ENCODE assay signal across 1 fruit fly cellular context in the genomic region with DNA sequence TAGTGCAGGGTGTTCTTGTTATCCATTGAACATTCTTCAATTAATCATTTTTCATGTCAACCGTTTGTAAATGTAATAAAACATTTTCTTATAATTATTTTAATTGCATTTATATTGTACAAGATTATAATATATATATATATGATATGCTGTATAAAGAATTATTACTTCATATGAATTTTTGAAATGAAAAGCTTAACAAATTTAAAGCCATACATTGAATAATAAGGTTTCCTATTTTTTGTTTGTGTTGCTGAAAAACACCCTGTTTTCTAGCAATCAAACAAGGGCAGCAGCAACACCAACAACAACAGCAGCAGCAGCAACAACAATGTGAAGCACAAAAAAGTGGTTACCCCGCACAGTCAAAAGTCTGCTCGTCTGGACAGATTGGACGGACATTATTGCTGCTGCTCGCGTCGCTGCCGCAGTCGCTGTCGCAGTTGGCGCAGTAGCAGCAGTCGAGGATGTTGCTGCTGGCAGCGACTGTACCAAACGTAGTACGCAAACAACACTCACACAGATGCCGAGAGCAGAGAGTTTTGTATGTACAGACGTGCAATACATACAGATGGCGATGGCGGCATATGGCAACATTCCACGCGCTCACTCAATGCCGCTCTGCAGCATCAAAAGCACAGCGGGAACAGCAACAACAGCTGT.
A peak's percentile ranks its signal among the peaks of the same experiment; 100 is the strongest.
TF ChIP-seq lines count a peak whose summit lies in the region.

No protein-coding gene starts in this region.

TF ChIP-seq in whole organism, embryonic, 481 proteins besides CTCF, POLR2A, EP300 and RAD21 (continued from another document and continues in another):
- TF ChIP-seq CG12744 (GFP tag; optimal IDR thresholded peaks at IDR 0.05; lab: Kevin White, UChicago): no peak
- TF ChIP-seq CG6654 (GFP tag; optimal IDR thresholded peaks at IDR 0.05; lab: Kevin White, UChicago): no peak
- TF ChIP-seq Ravus (GFP tag; IDR thresholded peaks at IDR 0.05; lab: Robert Waterston, UW): no peak
- TF ChIP-seq tin (GFP tag; optimal IDR thresholded peaks at IDR 0.05; lab: Kevin White, UChicago): no peak
- no peak for TF ChIP-seq HHEX (GFP tag; optimal IDR thresholded peaks at IDR 0.05; lab: Kevin White, UChicago)
- TF ChIP-seq MBD-R2 (GFP tag; IDR thresholded peaks at IDR 0.05; lab: Robert Waterston, UW): no peak
- TF ChIP-seq lilli (GFP tag; optimal IDR thresholded peaks at IDR 0.05; lab: Kevin White, UChicago): no peak
- TF ChIP-seq CG12391 (tag; optimal IDR thresholded peaks at IDR 0.05; lab: Kevin White, UChicago): peak; percentile 53
- peak; percentile 84 for TF ChIP-seq z (GFP tag; IDR thresholded peaks at IDR 0.05; lab: Robert Waterston, UW)
- no peak for TF ChIP-seq CG6175 (GFP tag; IDR thresholded peaks at IDR 0.05; lab: Robert Waterston, UW)
- TF ChIP-seq inv (GFP tag; IDR thresholded peaks at IDR 0.05; lab: Robert Waterston, UW; ENCODE audit: partially characterized antibody): no peak
- TF ChIP-seq zen (tag; optimal IDR thresholded peaks at IDR 0.05; lab: Kevin White, UChicago): no peak
- no peak for TF ChIP-seq Hey (tag; optimal IDR thresholded peaks at IDR 0.05; lab: Kevin White, UChicago)
- TF ChIP-seq exex (tag; optimal IDR thresholded peaks at IDR 0.05; lab: Kevin White, UChicago): peak; percentile 21
- TF ChIP-seq crp (GFP tag; optimal IDR thresholded peaks at IDR 0.05; lab: Kevin White, UChicago): no peak
- peak; percentile 57 for TF ChIP-seq cg (GFP tag; optimal IDR thresholded peaks at IDR 0.05; lab: Kevin White, UChicago)
- peak; percentile 30 for TF ChIP-seq Nf-YC (tag; optimal IDR thresholded peaks at IDR 0.05; lab: Kevin White, UChicago)
- no peak for TF ChIP-seq CG34224 (GFP tag; IDR thresholded peaks at IDR 0.05; lab: Robert Waterston, UW; ENCODE audit: partially characterized antibody)
- TF ChIP-seq slou (GFP tag; optimal IDR thresholded peaks at IDR 0.05; lab: Kevin White, UChicago): no peak
- no peak for TF ChIP-seq stwl (tag; optimal IDR thresholded peaks at IDR 0.05; lab: Kevin White, UChicago)
- TF ChIP-seq CG2889 (GFP tag; IDR thresholded peaks at IDR 0.05; lab: Robert Waterston, UW): no peak
- TF ChIP-seq HLH4C (GFP tag; IDR thresholded peaks at IDR 0.05; lab: Robert Waterston, UW; ENCODE audit: partially characterized antibody): no peak
- TF ChIP-seq NFAT (GFP tag; IDR thresholded peaks at IDR 0.05; lab: Robert Waterston, UW): no peak
- no peak for TF ChIP-seq esg (GFP tag; conservative IDR thresholded peaks at IDR 0.05; lab: Robert Waterston, UW)
- TF ChIP-seq Hr78 (GFP tag; optimal IDR thresholded peaks at IDR 0.05; lab: Kevin White, UChicago): no peak
- no peak for TF ChIP-seq Max (GFP tag; optimal IDR thresholded peaks at IDR 0.05; lab: Kevin White, UChicago)
- no peak for TF ChIP-seq CG9797 (GFP tag; optimal IDR thresholded peaks at IDR 0.05; lab: Kevin White, UChicago)
- no peak for TF ChIP-seq CG12236 (GFP tag; optimal IDR thresholded peaks at IDR 0.05; lab: Kevin White, UChicago)
- TF ChIP-seq mirr (GFP tag; optimal IDR thresholded peaks at IDR 0.05; lab: Kevin White, UChicago): peak; percentile 23
- peak; percentile 17 for TF ChIP-seq scrt (GFP tag; optimal IDR thresholded peaks at IDR 0.05; lab: Kevin White, UChicago)
- no peak for TF ChIP-seq CG30431 (GFP tag; optimal IDR thresholded peaks at IDR 0.05; lab: Kevin White, UChicago)
- no peak for TF ChIP-seq sr (GFP tag; IDR thresholded peaks at IDR 0.05; lab: Robert Waterston, UW)
- TF ChIP-seq CG5245 (GFP tag; optimal IDR thresholded peaks at IDR 0.05; lab: Kevin White, UChicago): no peak
- TF ChIP-seq nerfin-2 (GFP tag; IDR thresholded peaks at IDR 0.05; lab: Robert Waterston, UW; ENCODE audit: partially characterized antibody): no peak
- TF ChIP-seq Sry-β (GFP tag; optimal IDR thresholded peaks at IDR 0.05; lab: Kevin White, UChicago): no peak
- TF ChIP-seq chinmo (GFP tag; IDR thresholded peaks at IDR 0.05; lab: Robert Waterston, UW; ENCODE audit: partially characterized antibody): no peak
- TF ChIP-seq lab (GFP tag; optimal IDR thresholded peaks at IDR 0.05; lab: Kevin White, UChicago): peak; percentile 70
- no peak for TF ChIP-seq CG6791 (GFP tag; IDR thresholded peaks at IDR 0.05; lab: Robert Waterston, UW; ENCODE audit: partially characterized antibody)
- no peak for TF ChIP-seq ci (GFP tag; IDR thresholded peaks at IDR 0.05; lab: Robert Waterston, UW)
- TF ChIP-seq CG12155 (GFP tag; optimal IDR thresholded peaks at IDR 0.05; lab: Kevin White, UChicago): no peak
- no peak for TF ChIP-seq Oli (tag; optimal IDR thresholded peaks at IDR 0.05; lab: Kevin White, UChicago)
- peak; percentile 36 for TF ChIP-seq Sox100B (GFP tag; optimal IDR thresholded peaks at IDR 0.05; lab: Kevin White, UChicago)
- no peak for TF ChIP-seq Mad (GFP tag; optimal IDR thresholded peaks at IDR 0.05; lab: Kevin White, UChicago)
- TF ChIP-seq CG8924 (tag; optimal IDR thresholded peaks at IDR 0.05; lab: Kevin White, UChicago): peak; percentile 68
- no peak for TF ChIP-seq CG15696 (tag; optimal IDR thresholded peaks at IDR 0.05; lab: Kevin White, UChicago)
- TF ChIP-seq gem (tag; optimal IDR thresholded peaks at IDR 0.05; lab: Kevin White, UChicago): peak; percentile 71
- TF ChIP-seq psq (GFP tag; optimal IDR thresholded peaks at IDR 0.05; lab: Kevin White, UChicago): no peak
- no peak for TF ChIP-seq Chrac-16 (GFP tag; optimal IDR thresholded peaks at IDR 0.05; lab: Kevin White, UChicago)
- TF ChIP-seq p53 (GFP tag; optimal IDR thresholded peaks at IDR 0.05; lab: Kevin White, UChicago): no peak
- no peak for TF ChIP-seq Pdp1 (GFP tag; optimal IDR thresholded peaks at IDR 0.05; lab: Kevin White, UChicago)
- TF ChIP-seq Neu2 (GFP tag; optimal IDR thresholded peaks at IDR 0.05; lab: Kevin White, UChicago; ENCODE audit: borderline replicate concordance): no peak
- TF ChIP-seq CG1792 (GFP tag; optimal IDR thresholded peaks at IDR 0.05; lab: Kevin White, UChicago): no peak
- no peak for TF ChIP-seq B-H1 (GFP tag; IDR thresholded peaks at IDR 0.05; lab: Robert Waterston, UW)
- peak; percentile 77 for TF ChIP-seq CG2678 (tag; optimal IDR thresholded peaks at IDR 0.05; lab: Kevin White, UChicago)
- TF ChIP-seq NC2α (GFP tag; optimal IDR thresholded peaks at IDR 0.05; lab: Kevin White, UChicago): no peak
- TF ChIP-seq Jarid2 (GFP tag; optimal IDR thresholded peaks at IDR 0.05; lab: Kevin White, UChicago): no peak
- TF ChIP-seq CG9609 (GFP tag; optimal IDR thresholded peaks at IDR 0.05; lab: Kevin White, UChicago): no peak
- TF ChIP-seq ewg (GFP tag; optimal IDR thresholded peaks at IDR 0.05; lab: Kevin White, UChicago): no peak
- TF ChIP-seq HLHmδ (GFP tag; optimal IDR thresholded peaks at IDR 0.05; lab: Kevin White, UChicago): no peak
- no peak for TF ChIP-seq CG7786 (GFP tag; optimal IDR thresholded peaks at IDR 0.05; lab: Kevin White, UChicago)
- no peak for TF ChIP-seq CG5953 (GFP tag; IDR thresholded peaks at IDR 0.05; lab: Robert Waterston, UW)
- TF ChIP-seq CG8290 (GFP tag; optimal IDR thresholded peaks at IDR 0.05; lab: Kevin White, UChicago): no peak
- no peak for TF ChIP-seq CG8290 (tag; optimal IDR thresholded peaks at IDR 0.05; lab: Kevin White, UChicago)
- no peak for TF ChIP-seq vvl (GFP tag; IDR thresholded peaks at IDR 0.05; lab: Robert Waterston, UW)
- no peak for TF ChIP-seq dpn (GFP tag; optimal IDR thresholded peaks at IDR 0.05; lab: Kevin White, UChicago)
- no peak for TF ChIP-seq Scr (GFP tag; IDR thresholded peaks at IDR 0.05; lab: Robert Waterston, UW; ENCODE audit: partially characterized antibody)
- TF ChIP-seq CG4820 (GFP tag; optimal IDR thresholded peaks at IDR 0.05; lab: Kevin White, UChicago): no peak
- no peak for TF ChIP-seq CG33213 (GFP tag; optimal IDR thresholded peaks at IDR 0.05; lab: Kevin White, UChicago)
- no peak for TF ChIP-seq CG1602 (GFP tag; optimal IDR thresholded peaks at IDR 0.05; lab: Kevin White, UChicago)
- TF ChIP-seq CG11695 (GFP tag; IDR thresholded peaks at IDR 0.05; lab: Robert Waterston, UW): 0 out of 3 replicates have a peak, but pooled peaks have one; percentile 29
- peak; percentile 7 for TF ChIP-seq CG5180 (GFP tag; optimal IDR thresholded peaks at IDR 0.05; lab: Kevin White, UChicago)
- TF ChIP-seq so (GFP tag; IDR thresholded peaks at IDR 0.05; lab: Robert Waterston, UW): no peak
- TF ChIP-seq Fer3 (tag; optimal IDR thresholded peaks at IDR 0.05; lab: Kevin White, UChicago): peak; percentile 35
- TF ChIP-seq CG18011 (GFP tag; optimal IDR thresholded peaks at IDR 0.05; lab: Kevin White, UChicago): no peak
- TF ChIP-seq btn (GFP tag; optimal IDR thresholded peaks at IDR 0.05; lab: Kevin White, UChicago): no peak
- no peak for TF ChIP-seq CG8944 (GFP tag; optimal IDR thresholded peaks at IDR 0.05; lab: Kevin White, UChicago)
- TF ChIP-seq CG31388 (GFP tag; optimal IDR thresholded peaks at IDR 0.05; lab: Kevin White, UChicago): no peak
- peak; percentile 4 for TF ChIP-seq fd96Cb (tag; optimal IDR thresholded peaks at IDR 0.05; lab: Kevin White, UChicago)
- no peak for TF ChIP-seq CG14965 (GFP tag; optimal IDR thresholded peaks at IDR 0.05; lab: Kevin White, UChicago; ENCODE audit: borderline replicate concordance)
- no peak for TF ChIP-seq Spps (tag; optimal IDR thresholded peaks at IDR 0.05; lab: Kevin White, UChicago)
- TF ChIP-seq ham (GFP tag; IDR thresholded peaks at IDR 0.05; lab: Robert Waterston, UW): no peak
- TF ChIP-seq CG7745 (tag; optimal IDR thresholded peaks at IDR 0.05; lab: Kevin White, UChicago): no peak
- TF ChIP-seq CG31224 (GFP tag; IDR thresholded peaks at IDR 0.05; lab: Robert Waterston, UW): no peak
- TF ChIP-seq ro (GFP tag; IDR thresholded peaks at IDR 0.05; lab: Robert Waterston, UW): no peak
- no peak for TF ChIP-seq CG4617 (GFP tag; optimal IDR thresholded peaks at IDR 0.05; lab: Kevin White, UChicago; ENCODE audit: borderline replicate concordance)
- peak; percentile 47 for TF ChIP-seq CG18262 (tag; optimal IDR thresholded peaks at IDR 0.05; lab: Kevin White, UChicago)
- no peak for TF ChIP-seq CG18764 (GFP tag; optimal IDR thresholded peaks at IDR 0.05; lab: Kevin White, UChicago)
- TF ChIP-seq zf30C (GFP tag; optimal IDR thresholded peaks at IDR 0.05; lab: Kevin White, UChicago): no peak
- TF ChIP-seq CG15073 (GFP tag; optimal IDR thresholded peaks at IDR 0.05; lab: Kevin White, UChicago): no peak
- no peak for TF ChIP-seq luna (GFP tag; optimal IDR thresholded peaks at IDR 0.05; lab: Kevin White, UChicago)
- no peak for TF ChIP-seq HmgZ (tag; optimal IDR thresholded peaks at IDR 0.05; lab: Kevin White, UChicago)
- no peak for TF ChIP-seq Six4 (GFP tag; optimal IDR thresholded peaks at IDR 0.05; lab: Kevin White, UChicago)
- TF ChIP-seq ac (GFP tag; optimal IDR thresholded peaks at IDR 0.05; lab: Kevin White, UChicago): no peak
- no peak for TF ChIP-seq eyg (GFP tag; optimal IDR thresholded peaks at IDR 0.05; lab: Kevin White, UChicago)
- peak; percentile 11 for TF ChIP-seq CG15601 (tag; optimal IDR thresholded peaks at IDR 0.05; lab: Kevin White, UChicago)
- TF ChIP-seq gcm (GFP tag; optimal IDR thresholded peaks at IDR 0.05; lab: Kevin White, UChicago): peak; percentile 35
- TF ChIP-seq CG8089 (GFP tag; optimal IDR thresholded peaks at IDR 0.05; lab: Kevin White, UChicago): no peak
- no peak for TF ChIP-seq gro (GFP tag; optimal IDR thresholded peaks at IDR 0.05; lab: Kevin White, UChicago)
- no peak for TF ChIP-seq CG8765 (GFP tag; IDR thresholded peaks at IDR 0.05; lab: Robert Waterston, UW)
- TF ChIP-seq CG11696 (GFP tag; IDR thresholded peaks at IDR 0.05; lab: Robert Waterston, UW): no peak
- TF ChIP-seq rib (GFP tag; IDR thresholded peaks at IDR 0.05; lab: Robert Waterston, UW): no peak
- no peak for TF ChIP-seq jumu (GFP tag; optimal IDR thresholded peaks at IDR 0.05; lab: Kevin White, UChicago)
- TF ChIP-seq CG4328 (GFP tag; optimal IDR thresholded peaks at IDR 0.05; lab: Kevin White, UChicago): no peak
- TF ChIP-seq CG33557 (GFP tag; optimal IDR thresholded peaks at IDR 0.05; lab: Kevin White, UChicago): no peak
- no peak for TF ChIP-seq sens-2 (GFP tag; IDR thresholded peaks at IDR 0.05; lab: Robert Waterston, UW)
- TF ChIP-seq Meics (GFP tag; optimal IDR thresholded peaks at IDR 0.05; lab: Kevin White, UChicago): peak; percentile 71
- no peak for TF ChIP-seq CG13775 (GFP tag; optimal IDR thresholded peaks at IDR 0.05; lab: Kevin White, UChicago)
- no peak for TF ChIP-seq Lpt (GFP tag; optimal IDR thresholded peaks at IDR 0.05; lab: Kevin White, UChicago)
- no peak for TF ChIP-seq CG4730 (GFP tag; IDR thresholded peaks at IDR 0.05; lab: Robert Waterston, UW)
- no peak for TF ChIP-seq Side (GFP tag; optimal IDR thresholded peaks at IDR 0.05; lab: Kevin White, UChicago)
- no peak for TF ChIP-seq NfI (GFP tag; optimal IDR thresholded peaks at IDR 0.05; lab: Kevin White, UChicago)
- TF ChIP-seq repo (GFP tag; optimal IDR thresholded peaks at IDR 0.05; lab: Kevin White, UChicago): no peak
- no peak for TF ChIP-seq CG3407 (GFP tag; optimal IDR thresholded peaks at IDR 0.05; lab: Kevin White, UChicago)
- TF ChIP-seq CG2202 (tag; optimal IDR thresholded peaks at IDR 0.05; lab: Kevin White, UChicago): no peak
- no peak for TF ChIP-seq ems (GFP tag; optimal IDR thresholded peaks at IDR 0.05; lab: Kevin White, UChicago)
- no peak for TF ChIP-seq MESR4 (GFP tag; optimal IDR thresholded peaks at IDR 0.05; lab: Kevin White, UChicago)
- no peak for TF ChIP-seq HLH54F (GFP tag; optimal IDR thresholded peaks at IDR 0.05; lab: Kevin White, UChicago)
- no peak for TF ChIP-seq jigr1 (GFP tag; IDR thresholded peaks at IDR 0.05; lab: Robert Waterston, UW)
- no peak for TF ChIP-seq CG11723 (GFP tag; optimal IDR thresholded peaks at IDR 0.05; lab: Kevin White, UChicago)
- TF ChIP-seq row (GFP tag; IDR thresholded peaks at IDR 0.05; lab: Robert Waterston, UW): 0 out of 3 replicates have a peak, but pooled peaks have one; percentile 26
- TF ChIP-seq CG12219 (GFP tag; optimal IDR thresholded peaks at IDR 0.05; lab: Kevin White, UChicago): no peak
- no peak for TF ChIP-seq ab (GFP tag; optimal IDR thresholded peaks at IDR 0.05; lab: Kevin White, UChicago)
- TF ChIP-seq phol (tag; optimal IDR thresholded peaks at IDR 0.05; lab: Kevin White, UChicago): no peak
- TF ChIP-seq Abd-B (GFP tag; optimal IDR thresholded peaks at IDR 0.05; lab: Kevin White, UChicago): no peak
- TF ChIP-seq CG16813 (GFP tag; IDR thresholded peaks at IDR 0.05; lab: Robert Waterston, UW; ENCODE audit: partially characterized antibody): no peak
- TF ChIP-seq zfh2 (GFP tag; optimal IDR thresholded peaks at IDR 0.05; lab: Kevin White, UChicago): no peak
- TF ChIP-seq CG11085 (GFP tag; IDR thresholded peaks at IDR 0.05; lab: Robert Waterston, UW): 0 out of 2 replicates have a peak, but pooled peaks have one; percentile 8
- TF ChIP-seq PHDP (tag; optimal IDR thresholded peaks at IDR 0.05; lab: Kevin White, UChicago): peak; percentile 72
- TF ChIP-seq wor (GFP tag; IDR thresholded peaks at IDR 0.05; lab: Robert Waterston, UW): no peak
